Worm (Caenorhabditis elegans) whole organism, mixed stage, embryonic: ENCODE data around the gene cyp-42A1.

Experiments used
- M03D4.4 ChIP-seq: sonication (generic microtip); optimal IDR thresholded peaks from 2 replicates; lab custom pipeline; 2017; ENCODE audit warnings: mild to moderate bottlenecking, missing genetic modification characterization, missing compliant biosample characterization
- bed-3 ChIP-seq: fragments of 200-800 bp; sonication (Bioruptor generic); optimal IDR thresholded peaks from 3 replicates; lab custom pipeline; 2018; ENCODE audit warnings: mild to moderate bottlenecking, missing genetic modification characterization, moderate library complexity, missing compliant biosample characterization
- blmp-1 ChIP-seq: fragments of 150-350 bp; optimal IDR thresholded peaks from 2 replicates; lab custom pipeline; 2014; ENCODE audit warnings: missing biosample characterization, missing genetic modification characterization
- ceh-39 ChIP-seq: fragments of 150-350 bp; optimal IDR thresholded peaks from 2 replicates; lab custom pipeline; 2014; ENCODE audit warnings: missing biosample characterization, missing genetic modification characterization
- ceh-43 ChIP-seq: fragments of 200-800 bp; sonication (Bioruptor generic); optimal IDR thresholded peaks from 2 replicates; lab custom pipeline; 2018; ENCODE audit warnings: mild to moderate bottlenecking, missing genetic modification characterization, moderate library complexity, missing compliant biosample characterization
- ces-1 ChIP-seq: fragments of 150-350 bp; optimal IDR thresholded peaks from 2 replicates; lab custom pipeline; 2014; ENCODE audit warnings: missing biosample characterization, missing genetic modification reagents, missing genetic modification characterization
- cnd-1 ChIP-seq: fragments of 200-800 bp; sonication (Bioruptor generic); optimal IDR thresholded peaks from 2 replicates; lab custom pipeline; 2018; ENCODE audit warnings: mild to moderate bottlenecking, missing genetic modification characterization, missing compliant biosample characterization
- elt-1 ChIP-seq: sonication (generic microtip); optimal IDR thresholded peaks from 2 replicates; lab custom pipeline; 2017; ENCODE audit warnings: missing genetic modification characterization, mild to moderate bottlenecking, missing compliant biosample characterization, antibody characterized with exemption, moderate library complexity, borderline replicate concordance; ENCODE audit not compliant: insufficient read depth
- elt-3 ChIP-seq: fragments of 150-350 bp; optimal IDR thresholded peaks from 2 replicates; lab custom pipeline; 2014; ENCODE audit warnings: missing biosample characterization, missing genetic modification characterization
- flh-1 ChIP-seq: fragments of 200-800 bp; sonication (Bioruptor generic); optimal IDR thresholded peaks from 2 replicates; lab custom pipeline; 2018; ENCODE audit warnings: mild to moderate bottlenecking, missing genetic modification characterization, moderate library complexity, missing compliant biosample characterization
- ham-2 ChIP-seq: fragments of 200-800 bp; sonication (Bioruptor generic); optimal IDR thresholded peaks from 2 replicates; lab custom pipeline; 2018; ENCODE audit warnings: mild to moderate bottlenecking, missing genetic modification characterization, missing compliant biosample characterization
- lin-13 ChIP-seq: fragments of 150-350 bp; optimal IDR thresholded peaks from 2 replicates; lab custom pipeline; 2014; ENCODE audit warnings: missing biosample characterization, missing genetic modification characterization
- lin-32 ChIP-seq: fragments of 200-800 bp; sonication (Bioruptor generic); optimal IDR thresholded peaks from 2 replicates; lab custom pipeline; 2018; ENCODE audit warnings: mild to moderate bottlenecking, missing genetic modification characterization, missing compliant biosample characterization
- lsy-2 ChIP-seq: fragments of 150-350 bp; optimal IDR thresholded peaks from 2 replicates; lab custom pipeline; 2014; ENCODE audit warnings: missing biosample characterization, missing genetic modification characterization
- mab-5 ChIP-seq: fragments of 150-350 bp; optimal IDR thresholded peaks from 2 replicates; lab custom pipeline; 2014; ENCODE audit warnings: missing biosample characterization, missing genetic modification characterization
- mep-1 ChIP-seq: fragments of 150-350 bp; optimal IDR thresholded peaks from 2 replicates; lab custom pipeline; 2017; ENCODE audit warnings: missing biosample characterization, missing genetic modification reagents, missing genetic modification characterization, inconsistent platforms
- nhr-12 ChIP-seq: fragments of 150-350 bp; optimal IDR thresholded peaks from 2 replicates; lab custom pipeline; 2014; ENCODE audit warnings: missing biosample characterization, missing genetic modification characterization
- nhr-2 ChIP-seq: fragments of 150-350 bp; optimal IDR thresholded peaks from 2 replicates; lab custom pipeline; 2014; ENCODE audit warnings: missing biosample characterization, missing genetic modification characterization
- nhr-237 ChIP-seq: fragments of 150-350 bp; optimal IDR thresholded peaks from 2 replicates; lab custom pipeline; 2014; ENCODE audit warnings: missing biosample characterization, missing genetic modification characterization
- nhr-28 ChIP-seq: fragments of 150-350 bp; optimal IDR thresholded peaks from 2 replicates; lab custom pipeline; 2014; ENCODE audit warnings: missing biosample characterization, missing genetic modification characterization
- nhr-76 ChIP-seq: sonication (generic microtip); optimal IDR thresholded peaks from 2 replicates; lab custom pipeline; 2017; ENCODE audit warnings: missing biosample characterization, missing genetic modification characterization
- pha-4 ChIP-seq: fragments of 150-350 bp; optimal IDR thresholded peaks from 2 replicates; lab custom pipeline; 2018; ENCODE audit warnings: missing biosample characterization, missing genetic modification reagents, missing genetic modification characterization
- sem-2 ChIP-seq: fragments of 200-800 bp; sonication (Bioruptor generic); optimal IDR thresholded peaks from 2 replicates; lab custom pipeline; 2018; ENCODE audit warnings: mild to moderate bottlenecking, missing genetic modification characterization, missing compliant biosample characterization
- snpc-4 ChIP-seq: fragments of 150-350 bp; optimal IDR thresholded peaks from 2 replicates; lab custom pipeline; 2014; ENCODE audit warnings: missing biosample characterization, missing genetic modification characterization
- sptf-1 ChIP-seq: sonication (generic microtip); optimal IDR thresholded peaks from 2 replicates; lab custom pipeline; 2017; ENCODE audit warnings: mild to moderate bottlenecking, missing genetic modification characterization, moderate library complexity, missing compliant biosample characterization
- tbx-8 ChIP-seq: fragments of 200-800 bp; sonication (Bioruptor generic); optimal IDR thresholded peaks from 2 replicates; lab custom pipeline; 2018; ENCODE audit warnings: mild to moderate bottlenecking, missing genetic modification characterization, moderate library complexity, missing compliant biosample characterization
- unc-120 ChIP-seq: sonication (generic microtip); optimal IDR thresholded peaks from 2 replicates; lab custom pipeline; 2017; ENCODE audit warnings: missing genetic modification characterization, missing compliant biosample characterization; ENCODE audit not compliant: poor library complexity, severe bottlenecking
- unc-39 ChIP-seq: fragments of 150-350 bp; optimal IDR thresholded peaks from 2 replicates; lab custom pipeline; 2014; ENCODE audit warnings: missing biosample characterization, missing genetic modification characterization
- unc-62 ChIP-seq: fragments of 150-350 bp; optimal IDR thresholded peaks from 2 replicates; lab custom pipeline; 2014; ENCODE audit warnings: missing biosample characterization, missing genetic modification reagents, missing genetic modification characterization
- zip-8 ChIP-seq: fragments of 150-350 bp; optimal IDR thresholded peaks from 2 replicates; lab custom pipeline; 2014; ENCODE audit warnings: missing biosample characterization, missing genetic modification characterization
- ztf-11 ChIP-seq: fragments of 150-350 bp; optimal IDR thresholded peaks from 2 replicates; lab custom pipeline; 2014; ENCODE audit warnings: missing biosample characterization, missing genetic modification characterization

Gene cyp-42A1

DNA sequence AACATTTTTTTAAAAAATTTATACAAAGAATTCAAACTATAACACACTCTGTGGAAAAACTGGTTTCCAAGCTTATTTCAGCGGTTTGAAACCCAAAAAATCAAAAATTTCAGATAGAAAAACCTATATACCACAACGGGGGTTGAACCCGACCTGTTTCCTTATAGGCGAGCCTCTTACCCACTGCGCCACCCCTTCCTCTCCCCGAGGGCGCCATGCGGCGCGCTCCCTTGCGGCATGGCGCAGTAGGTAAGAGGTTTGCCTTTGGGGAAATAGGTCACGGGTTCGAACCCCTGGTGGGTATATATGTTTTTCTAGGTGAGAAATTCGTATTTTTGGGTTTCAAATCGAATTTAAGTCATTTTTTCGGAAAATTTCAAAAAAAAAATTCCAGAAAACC lies 1.3 kb downstream of the cyp-42A1 start:
- no peak for TF ChIP-seq ces-1 (GFP tag; lab: Kevin White, UChicago)
- TF ChIP-seq mep-1 = no peak
- no peak for TF ChIP-seq unc-62 (GFP tag; lab: Kevin White, UChicago)
- no peak for TF ChIP-seq ceh-39 (tag; lab: Kevin White, UChicago)
- TF ChIP-seq flh-1 = no peak
- TF ChIP-seq ztf-11 = no peak
- TF ChIP-seq lin-32 (GFP tag; lab: Kevin White, UChicago) = no peak
- TF ChIP-seq lsy-2 = no peak
- no peak for TF ChIP-seq tbx-8 (GFP tag; lab: Kevin White, UChicago)
- TF ChIP-seq pha-4 = no peak
- TF ChIP-seq, all 35 proteins: peak for 0

DNA sequence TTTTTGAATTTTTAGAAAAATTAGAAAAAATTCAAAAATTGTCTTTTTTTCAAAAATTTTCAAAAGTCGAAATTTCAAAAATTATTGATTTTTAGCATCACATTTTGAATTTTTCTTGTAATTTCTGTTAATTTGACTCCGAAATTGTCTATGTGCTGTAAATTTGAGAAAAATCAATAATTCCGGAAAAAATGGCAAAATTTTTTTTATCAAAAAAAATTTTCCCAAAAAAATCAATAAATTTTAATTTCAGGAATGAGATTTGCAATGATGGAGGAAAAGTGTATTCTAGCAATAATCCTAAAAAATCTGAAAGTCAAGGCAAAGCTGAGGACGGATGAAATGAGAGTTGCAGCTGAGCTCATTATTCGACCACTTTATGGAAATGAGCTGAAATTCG lies 5.6 kb downstream of the cyp-42A1 start:
- TF ChIP-seq unc-62 (GFP tag; lab: Kevin White, UChicago) (no peak), blmp-1 (no peak), nhr-76 (tag; lab: Kevin White, UChicago) (no peak), ceh-39 (tag; lab: Kevin White, UChicago) (no peak), sptf-1 (tag; lab: Kevin White, UChicago) (no peak), mab-5 (tag; lab: Kevin White, UChicago) (no peak), ces-1 (GFP tag; lab: Kevin White, UChicago) (no peak), cnd-1 (no peak), nhr-2 (tag; lab: Kevin White, UChicago) (no peak), bed-3 (GFP tag; lab: Kevin White, UChicago) (no peak), tbx-8 (GFP tag; lab: Kevin White, UChicago) (no peak), lsy-2 (no peak), mep-1 (no peak), lin-13 (no peak), ham-2 (GFP tag; lab: Kevin White, UChicago) (no peak), elt-1 (tag; lab: Kevin White, UChicago) (no peak)

DNA sequence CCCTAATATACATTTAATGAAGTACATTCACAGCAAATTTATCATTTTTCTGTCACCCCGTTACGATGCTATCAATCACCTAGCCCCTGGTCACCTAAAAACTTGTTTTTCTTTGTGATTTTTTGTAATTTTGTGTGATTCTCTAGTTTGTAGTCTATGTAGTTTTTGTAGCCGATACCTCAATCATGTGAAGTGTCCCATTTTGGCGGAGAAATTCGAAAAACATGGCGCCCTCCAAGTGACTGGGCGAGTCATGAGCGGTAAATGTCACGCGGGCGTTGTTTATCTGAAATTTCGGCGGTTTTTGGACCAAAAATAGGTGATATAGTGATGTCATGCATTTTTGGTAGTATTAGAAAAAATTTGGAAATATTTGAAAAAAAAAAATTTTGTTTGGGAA lies 18.9 kb downstream of the cyp-42A1 start:
- TF ChIP-seq elt-3 (tag; lab: Kevin White, UChicago) = no peak
- no peak for TF ChIP-seq lin-13
- TF ChIP-seq unc-39 (tag; lab: Kevin White, UChicago) = no peak
- no peak for TF ChIP-seq lin-32 (GFP tag; lab: Kevin White, UChicago)
- TF ChIP-seq unc-120 (tag; lab: Kevin White, UChicago) = no peak
- TF ChIP-seq snpc-4 = no peak
- TF ChIP-seq sem-2 (GFP tag; lab: Kevin White, UChicago) = no peak
- TF ChIP-seq nhr-28 (tag; lab: Kevin White, UChicago) = no peak
- no peak for TF ChIP-seq unc-62 (GFP tag; lab: Kevin White, UChicago)
- no peak for TF ChIP-seq flh-1
- TF ChIP-seq ceh-43 (GFP tag; lab: Kevin White, UChicago) = no peak
- TF ChIP-seq M03D4.4 (tag; lab: Kevin White, UChicago) = no peak
- TF ChIP-seq ztf-11 = no peak

DNA sequence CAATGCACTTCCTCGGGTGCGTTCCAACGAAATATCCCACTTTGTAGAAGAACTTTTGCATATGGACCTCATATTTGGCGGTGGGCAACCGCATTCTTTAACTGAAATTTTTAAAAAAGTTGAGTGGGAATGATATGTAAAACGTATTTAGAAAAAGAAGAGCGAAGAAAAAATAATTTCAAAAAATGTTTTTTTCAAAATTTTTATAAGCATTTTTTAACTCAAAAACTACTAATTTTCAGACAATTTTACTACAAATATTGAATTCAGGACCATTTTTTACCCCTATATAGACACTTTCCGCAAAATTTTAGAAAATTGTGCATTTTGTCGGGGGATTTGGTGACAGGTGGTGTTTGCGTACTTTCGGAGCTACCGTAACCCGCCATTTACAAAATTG lies 19.4 kb downstream of the cyp-42A1 start, which contains the start of gene ptr-22:
Gene ptr-22 (minus strand): TSS at position 101 of the 400 bp plus-strand sequence.
- TF ChIP-seq tbx-8 (GFP tag; lab: Kevin White, UChicago) (no peak), unc-62 (GFP tag; lab: Kevin White, UChicago) (no peak), snpc-4 (no peak)

DNA sequence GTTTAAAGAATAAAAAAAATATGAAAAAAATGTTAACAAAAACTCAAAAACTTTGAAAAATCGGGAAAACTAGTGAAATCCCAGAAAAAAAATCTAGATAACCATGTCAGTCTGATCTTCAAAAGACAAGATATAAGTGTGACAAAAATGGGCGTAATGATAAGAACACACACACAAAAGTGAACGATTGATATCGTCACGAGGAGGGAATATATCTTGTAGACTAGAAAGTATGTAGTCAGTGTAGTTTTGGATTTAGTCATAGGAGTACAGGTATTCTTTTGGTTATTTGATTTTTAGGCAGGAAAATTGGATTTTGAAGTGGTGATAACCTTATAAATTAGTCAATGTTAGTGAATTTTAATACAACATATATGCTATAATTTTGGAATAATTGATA lies 22.7 kb downstream of the cyp-42A1 start:
- no peak for TF ChIP-seq blmp-1

DNA sequence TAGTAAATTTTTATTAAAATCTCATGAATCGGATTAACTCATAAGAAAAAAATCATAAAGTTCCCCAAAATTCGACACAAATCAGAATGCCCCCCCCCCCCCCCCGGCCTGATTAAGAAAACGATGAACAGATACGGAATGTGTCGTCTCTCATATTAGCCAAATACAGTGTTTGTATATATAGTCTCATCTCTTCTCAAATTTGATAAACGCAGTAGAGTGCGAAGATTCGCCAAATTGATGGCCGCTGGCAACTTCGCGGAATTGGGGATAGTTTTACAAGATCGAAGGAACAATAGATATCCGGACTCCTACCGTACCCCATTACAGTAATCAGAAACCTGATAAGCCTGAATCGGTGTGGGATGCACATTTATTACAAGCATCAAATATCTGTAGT lies 25.7 kb downstream of the cyp-42A1 start:
- TF ChIP-seq M03D4.4 (tag; lab: Kevin White, UChicago) (no peak), nhr-237 (tag; lab: Kevin White, UChicago) (no peak), blmp-1 (no peak), lin-13 (no peak), unc-62 (GFP tag; lab: Kevin White, UChicago) (no peak), unc-120 (tag; lab: Kevin White, UChicago) (no peak), ceh-39 (tag; lab: Kevin White, UChicago) (no peak), ham-2 (GFP tag; lab: Kevin White, UChicago) (no peak), nhr-2 (tag; lab: Kevin White, UChicago) (no peak), bed-3 (GFP tag; lab: Kevin White, UChicago) (no peak), ces-1 (GFP tag; lab: Kevin White, UChicago) (no peak), zip-8 (tag; lab: Kevin White, UChicago) (no peak), ceh-43 (GFP tag; lab: Kevin White, UChicago) (no peak), nhr-12 (tag; lab: Kevin White, UChicago) (no peak)
